Worm (Caenorhabditis elegans): ENCODE data around the gene cth-2.
"Not testable (repeated sequence)": the region's sequence is repeated elsewhere in the genome, so short reads cannot be mapped to it uniquely, and the experiment has no call there.

cth-2 gene

DNA sequence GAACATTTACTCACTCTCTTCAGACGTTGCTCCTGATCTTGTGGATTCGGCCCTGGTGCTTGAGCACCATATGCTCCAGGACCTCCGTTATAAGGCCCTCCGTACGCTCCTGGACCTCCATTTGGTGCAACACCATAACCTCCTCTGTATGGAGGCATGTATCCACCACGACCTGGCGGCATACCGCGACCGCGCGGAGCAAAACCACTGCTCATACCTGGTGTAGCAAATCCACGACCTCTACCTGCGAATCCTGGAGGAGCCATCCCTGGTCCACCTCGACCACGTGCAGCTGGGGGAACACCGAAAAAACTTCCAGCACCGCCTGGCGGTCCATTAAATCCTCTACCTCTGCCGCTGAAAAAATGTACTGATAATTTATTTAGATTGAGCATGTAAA, 8.3 kb downstream of the cth-2 start:
- TF ChIP-seq set-16 (GFP tag; IDR thresholded peaks at IDR 0.05) (peak; percentile 78), Y75B8A.6 (GFP tag; IDR thresholded peaks at IDR 0.05) (no peak), saeg-2 (GFP tag; IDR thresholded peaks at IDR 0.05) (no peak), arid-1 (GFP tag; conservative IDR thresholded peaks at IDR 0.05) (no peak), dmd-9 (GFP tag; IDR thresholded peaks at IDR 0.05) (no peak), unc-62 (GFP tag; optimal IDR thresholded peaks at IDR 0.05 in 1 of 2) (peak in 1 of 2 experiments; percentile 19), unc-62 (tag; optimal IDR thresholded peaks at IDR 0.05) (no peak), tra-1 (GFP tag; IDR thresholded peaks at IDR 0.05) (no peak), egl-43 (GFP tag; IDR thresholded peaks at IDR 0.05) (peak; percentile 72), daf-19 (GFP tag; conservative IDR thresholded peaks at IDR 0.05) (no peak), lim-7 (GFP tag; IDR thresholded peaks at IDR 0.05) (0 out of 2 replicates have a peak, but pooled peaks have one; percentile 10), lin-38 (GFP tag; IDR thresholded peaks at IDR 0.05) (peak; percentile 35; the same call in 1 of the 2 replicates), mdl-1 (tag; optimal IDR thresholded peaks at IDR 0.05) (no peak), mdt-29 (GFP tag; IDR thresholded peaks at IDR 0.05) (no peak)

DNA sequence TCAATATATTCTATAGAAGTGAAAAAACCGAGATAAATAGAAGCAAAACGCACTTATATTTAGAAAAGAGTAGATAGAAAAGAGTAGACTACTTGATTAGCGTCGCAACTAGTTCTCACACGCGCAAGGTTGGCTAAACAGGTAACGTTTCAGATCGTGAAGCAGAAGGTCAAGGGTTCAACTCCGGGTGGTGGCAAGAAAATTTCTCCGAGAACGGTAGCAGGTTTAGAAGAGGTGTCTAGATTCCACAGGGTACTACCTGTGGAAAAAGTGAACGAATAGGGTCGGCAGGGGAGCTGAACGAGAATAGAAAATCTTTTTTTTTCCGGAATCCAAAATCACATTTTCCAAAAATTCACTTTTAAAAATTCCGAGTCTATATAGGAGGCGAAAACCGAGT, 15.7 kb downstream of the cth-2 start:
- TF ChIP-seq nhr-41 (GFP tag; IDR thresholded peaks at IDR 0.05) (peak; percentile 60; the same call in 1 of the 2 replicates), saeg-2 (GFP tag; IDR thresholded peaks at IDR 0.05) (0 out of 2 replicates have a peak, but pooled peaks have one; percentile 15), vab-7 (GFP tag; IDR thresholded peaks at IDR 0.05) (peak; percentile 69), egl-43 (GFP tag; IDR thresholded peaks at IDR 0.05) (peak; percentile 90), daf-8 (GFP tag; IDR thresholded peaks at IDR 0.05) (0 out of 2 replicates have a peak, but pooled peaks have one; percentile 61), F26F4.8 (GFP tag; conservative IDR thresholded peaks at IDR 0.05) (peak; percentile 95), lim-7 (GFP tag; IDR thresholded peaks at IDR 0.05) (peak; percentile 79), Y105C5A.15 (GFP tag; IDR thresholded peaks at IDR 0.05) (peak; percentile 81), pha-4 (GFP tag; IDR thresholded peaks at IDR 0.05) (peak; percentile 87), Y48G9A.11 (GFP tag; IDR thresholded peaks at IDR 0.05) (peak; percentile 81), madf-5 (GFP tag; IDR thresholded peaks at IDR 0.05) (peak; percentile 38 to 92; a peak in 3 of 4 replicates), set-16 (GFP tag; IDR thresholded peaks at IDR 0.05) (0 out of 2 replicates have a peak, but pooled peaks have one; percentile 13), ctbp-1 (GFP tag; IDR thresholded peaks at IDR 0.05) (peak; percentile 73), dmd-6 (GFP tag; IDR thresholded peaks at IDR 0.05) (peak; percentile 29; the same call in 1 of the 2 replicates), zfp-3 (GFP tag; conservative IDR thresholded peaks at IDR 0.05) (peak; percentile 46; the same call in 1 of the 2 replicates), snpc-1.2 (GFP tag; IDR thresholded peaks at IDR 0.05) (peak; percentile 78), hmg-1.1 (GFP tag; IDR thresholded peaks at IDR 0.05) (peak; percentile 48; the same call in 1 of the 2 replicates), Y75B8A.6 (GFP tag; IDR thresholded peaks at IDR 0.05) (0 out of 2 replicates have a peak, but pooled peaks have one; percentile 15), T26A8.4 (GFP tag; IDR thresholded peaks at IDR 0.05) (peak; percentile 73), lin-38 (GFP tag; IDR thresholded peaks at IDR 0.05) (peak; percentile 82), mes-2 (tag; optimal IDR thresholded peaks at IDR 0.05; ENCODE audit: poor library complexity, severe bottlenecking) (peak; percentile 3), D1046.2 (GFP tag; IDR thresholded peaks at IDR 0.05) (peak; percentile 74; the same call in 1 of the 2 replicates), lin-1 (GFP tag; IDR thresholded peaks at IDR 0.05) (peak; percentile 58; the same call in 1 of the 2 replicates), nhr-42 (GFP tag; IDR thresholded peaks at IDR 0.05) (peak; percentile 58; the same call in 1 of the 2 replicates), tra-1 (GFP tag; IDR thresholded peaks at IDR 0.05) (peak; percentile 80), lin-29 (GFP tag; IDR thresholded peaks at IDR 0.05) (0 out of 2 replicates have a peak, but pooled peaks have one; percentile 30), arid-1 (GFP tag; conservative IDR thresholded peaks at IDR 0.05) (peak; percentile 75), ceh-20 (GFP tag; IDR thresholded peaks at IDR 0.05) (peak; percentile 24; the same call in 1 of the 2 replicates), mdt-29 (GFP tag; IDR thresholded peaks at IDR 0.05) (peak; percentile 70), dmd-8 (GFP tag; IDR thresholded peaks at IDR 0.05) (peak; percentile 96), php-3 (GFP tag; IDR thresholded peaks at IDR 0.05) (peak; percentile 52; the same call in 1 of the 2 replicates), F44E2.7 (GFP tag; IDR thresholded peaks at IDR 0.05) (peak; percentile 91; the same call in 1 of the 2 replicates)
- TF ChIP-seq pha-4 (tag; optimal IDR thresholded peaks at IDR 0.05), result not testable (repeated sequence)

All from whole organism, L4 larva.